Worm (Caenorhabditis elegans) whole organism, L3 larva: ENCODE data around the gene stau-1.

Source experiments
- R02D3.7 ChIP-seq: fragments of 150-350 bp; optimal IDR thresholded peaks from 2 replicates; lab custom pipeline; 2014; ENCODE audit warnings: missing biosample characterization, missing genetic modification characterization
- ZK546.5 ChIP-seq: sonication (generic microtip); optimal IDR thresholded peaks from 2 replicates; lab custom pipeline; 2017; ENCODE audit warnings: missing biosample characterization, missing genetic modification characterization
- aly-2 ChIP-seq: fragments of 150-350 bp; optimal IDR thresholded peaks from 2 replicates; lab custom pipeline; 2014; ENCODE audit warnings: missing biosample characterization, missing genetic modification characterization
- ama-1 ChIP-seq: fragments of 150-350 bp; optimal IDR thresholded peaks from 2 replicates; lab custom pipeline; 2018
- ceh-82 ChIP-seq: fragments of 150-350 bp; optimal IDR thresholded peaks from 2 replicates; lab custom pipeline; 2014; ENCODE audit warnings: missing biosample characterization, missing genetic modification characterization
- egl-27 ChIP-seq: sonication (generic microtip); optimal IDR thresholded peaks from 4 replicates; lab custom pipeline; 2017; ENCODE audit warnings: missing biosample characterization, missing genetic modification reagents, missing genetic modification characterization
- elt-2 ChIP-seq: sonication (generic microtip); optimal IDR thresholded peaks from 2 replicates; lab custom pipeline; 2016; ENCODE audit warnings: missing genetic modification reagents, mild to moderate bottlenecking, missing genetic modification characterization, missing compliant biosample characterization
- eor-1 ChIP-seq, 2 experiments: fragments of 150-350 bp; optimal IDR thresholded peaks; 2 replicates each; lab custom pipeline; 2014 to 2018; ENCODE audit warnings: missing biosample characterization in 2 of 2, missing genetic modification characterization in 2 of 2
- fkh-10 ChIP-seq: sonication (generic microtip); optimal IDR thresholded peaks from 2 replicates; lab custom pipeline; 2017; ENCODE audit warnings: missing biosample characterization, missing genetic modification reagents, missing genetic modification characterization
- fos-1 ChIP-seq: fragments of 150-350 bp; optimal IDR thresholded peaks from 2 replicates; lab custom pipeline; 2014; ENCODE audit warnings: missing biosample characterization, missing genetic modification characterization
- hmg-11 ChIP-seq: sonication (generic microtip); optimal IDR thresholded peaks from 2 replicates; lab custom pipeline; 2016; ENCODE audit warnings: missing genetic modification characterization, missing compliant biosample characterization
- jun-1 ChIP-seq: fragments of 150-350 bp; optimal IDR thresholded peaks from 2 replicates; lab custom pipeline; 2014; ENCODE audit warnings: missing biosample characterization, missing genetic modification reagents, missing genetic modification characterization
- lin-15B ChIP-seq: fragments of 150-350 bp; optimal IDR thresholded peaks from 2 replicates; lab custom pipeline; 2014; ENCODE audit warnings: missing biosample characterization, missing genetic modification characterization
- lin-39 ChIP-seq: fragments of 150-350 bp; optimal IDR thresholded peaks from 2 replicates; lab custom pipeline; 2018; ENCODE audit warnings: missing biosample characterization, missing genetic modification reagents, missing genetic modification characterization
- lsy-12 ChIP-seq: sonication (generic microtip); optimal IDR thresholded peaks from 2 replicates; lab custom pipeline; 2016; ENCODE audit warnings: mild to moderate bottlenecking, missing genetic modification characterization, missing compliant biosample characterization
- mdl-1 ChIP-seq: fragments of 150-350 bp; optimal IDR thresholded peaks from 2 replicates; lab custom pipeline; 2014; ENCODE audit warnings: missing biosample characterization, missing genetic modification characterization
- mml-1 ChIP-seq: fragments of 150-350 bp; sonication (generic microtip); optimal IDR thresholded peaks from 3 replicates; lab custom pipeline; 2014; ENCODE audit warnings: missing biosample characterization, missing genetic modification characterization
- nfya-1 ChIP-seq: sonication (generic microtip); optimal IDR thresholded peaks from 2 replicates; lab custom pipeline; 2017; ENCODE audit warnings: missing genetic modification characterization, mild to moderate bottlenecking, missing compliant biosample characterization, antibody characterized with exemption, moderate library complexity; ENCODE audit not compliant: insufficient read depth
- nhr-11 ChIP-seq: fragments of 150-350 bp; optimal IDR thresholded peaks from 2 replicates; lab custom pipeline; 2014; ENCODE audit warnings: missing biosample characterization, missing genetic modification characterization
- nhr-12 ChIP-seq: fragments of 150-350 bp; optimal IDR thresholded peaks from 2 replicates; lab custom pipeline; 2014; ENCODE audit warnings: missing biosample characterization, missing genetic modification characterization
- nhr-23 ChIP-seq: fragments of 150-350 bp; optimal IDR thresholded peaks from 2 replicates; lab custom pipeline; 2014; ENCODE audit warnings: missing biosample characterization, missing genetic modification reagents, missing genetic modification characterization
- nhr-237 ChIP-seq: fragments of 150-350 bp; optimal IDR thresholded peaks from 2 replicates; lab custom pipeline; 2014; ENCODE audit warnings: missing biosample characterization, missing genetic modification characterization
- nhr-25 ChIP-seq: sonication (generic microtip); optimal IDR thresholded peaks from 2 replicates; lab custom pipeline; 2017; ENCODE audit warnings: missing biosample characterization, missing genetic modification characterization
- nhr-28 ChIP-seq: fragments of 150-350 bp; optimal IDR thresholded peaks from 2 replicates; lab custom pipeline; 2014; ENCODE audit warnings: missing biosample characterization, missing genetic modification characterization
- nhr-67 ChIP-seq: fragments of 150-350 bp; optimal IDR thresholded peaks from 2 replicates; lab custom pipeline; 2014; ENCODE audit warnings: missing biosample characterization, missing genetic modification characterization
- nhr-77 ChIP-seq: fragments of 150-350 bp; optimal IDR thresholded peaks from 2 replicates; lab custom pipeline; 2014; ENCODE audit warnings: missing biosample characterization, missing genetic modification characterization
- pha-4 ChIP-seq: fragments of 150-350 bp; optimal IDR thresholded peaks from 2 replicates; lab custom pipeline; 2014; ENCODE audit warnings: missing biosample characterization, missing genetic modification reagents, missing genetic modification characterization
- pqm-1 ChIP-seq: fragments of 150-350 bp; optimal IDR thresholded peaks from 2 replicates; lab custom pipeline; 2017; ENCODE audit warnings: missing biosample characterization, missing genetic modification characterization, inconsistent platforms
- skn-1 ChIP-seq: fragments of 150-350 bp; optimal IDR thresholded peaks from 2 replicates; lab custom pipeline; 2014; ENCODE audit warnings: missing biosample characterization, missing genetic modification characterization
- snpc-4 ChIP-seq: fragments of 150-350 bp; optimal IDR thresholded peaks from 2 replicates; lab custom pipeline; 2014; ENCODE audit warnings: missing biosample characterization, missing genetic modification characterization
- tbx-2 ChIP-seq: sonication (generic microtip); optimal IDR thresholded peaks from 2 replicates; lab custom pipeline; 2016; ENCODE audit warnings: mild to moderate bottlenecking, missing genetic modification characterization, missing compliant biosample characterization
- unc-39 ChIP-seq: sonication (generic microtip); optimal IDR thresholded peaks from 4 replicates; lab custom pipeline; 2017; ENCODE audit warnings: missing biosample characterization, missing genetic modification characterization
- unc-62 ChIP-seq: fragments of 150-350 bp; sonication (generic microtip); optimal IDR thresholded peaks from 4 replicates; lab custom pipeline; 2014; ENCODE audit warnings: missing biosample characterization, missing genetic modification reagents, missing genetic modification characterization
- zag-1 ChIP-seq: fragments of 150-350 bp; optimal IDR thresholded peaks from 2 replicates; lab custom pipeline; 2014; ENCODE audit warnings: missing biosample characterization, missing genetic modification characterization
- ztf-11 ChIP-seq: fragments of 150-350 bp; optimal IDR thresholded peaks from 2 replicates; lab custom pipeline; 2014; ENCODE audit warnings: missing biosample characterization, missing genetic modification characterization
- ztf-4 ChIP-seq: fragments of 150-350 bp; optimal IDR thresholded peaks from 2 replicates; lab custom pipeline; 2014; ENCODE audit warnings: missing biosample characterization, missing genetic modification characterization

Gene stau-1

ce11 chrX:1025010-1025409 is 10.1 kb downstream of the stau-1 start, which contains the start of gene F55A4.3:
Gene F55A4.3, minus strand, starts transcription at chrX:1025110.
- no peak for TF ChIP-seq nhr-11 (tag; lab: Kevin White, UChicago)
- TF ChIP-seq nhr-23 (tag; lab: Kevin White, UChicago), result no peak
- no peak for TF ChIP-seq eor-1 (tag; optimal IDR thresholded peaks at IDR 0.05; lab: Kevin White, UChicago)
- TF ChIP-seq lin-39 (tag; lab: Kevin White, UChicago), result no peak
- TF ChIP-seq ztf-4 (tag; lab: Kevin White, UChicago), result no peak
- no peak for TF ChIP-seq tbx-2
- no peak for TF ChIP-seq fkh-10
- no peak for TF ChIP-seq fos-1
- no peak for TF ChIP-seq nhr-25 (tag; lab: Kevin White, UChicago)
- TF ChIP-seq snpc-4, result no peak
- no peak for TF ChIP-seq jun-1 (tag; lab: Kevin White, UChicago)
- TF ChIP-seq R02D3.7 (tag; lab: Kevin White, UChicago), result no peak
- TF ChIP-seq aly-2, result no peak
- TF ChIP-seq hmg-11 (tag; lab: Kevin White, UChicago), result no peak
- no peak for TF ChIP-seq nhr-77 (tag; lab: Kevin White, UChicago)
- TF ChIP-seq pqm-1 (tag; lab: Kevin White, UChicago), result no peak
- no peak for TF ChIP-seq unc-62 (GFP tag; lab: Kevin White, UChicago)
- TF ChIP-seq nhr-28 (tag; lab: Kevin White, UChicago), result no peak
- TF ChIP-seq egl-27 (tag; lab: Kevin White, UChicago), result no peak

ce11 chrX:1021835-1022311 is 13.2 kb downstream of the stau-1 start:
- no peak for TF ChIP-seq nhr-11 (tag; lab: Kevin White, UChicago)
- TF ChIP-seq pqm-1 (tag; lab: Kevin White, UChicago), result no peak
- no peak for TF ChIP-seq nhr-237 (tag; lab: Kevin White, UChicago)
- TF ChIP-seq fkh-10, result peak; percentile 1
- TF ChIP-seq pha-4 (tag; lab: Kevin White, UChicago), result no peak
- no peak for TF ChIP-seq nhr-67 (tag; lab: Kevin White, UChicago)
- TF ChIP-seq nhr-77 (tag; lab: Kevin White, UChicago), result no peak
- peak; percentile 89 for TF ChIP-seq lin-39 (tag; lab: Kevin White, UChicago)
- no peak for TF ChIP-seq ztf-4 (tag; lab: Kevin White, UChicago)
- peak; percentile 66 for TF ChIP-seq hmg-11 (tag; lab: Kevin White, UChicago)
- TF ChIP-seq nhr-28 (tag; lab: Kevin White, UChicago), result no peak
- no peak for TF ChIP-seq mdl-1 (tag; lab: Kevin White, UChicago)
- no peak for TF ChIP-seq ZK546.5
- TF ChIP-seq mml-1 (tag; lab: Kevin White, UChicago), result no peak
- TF ChIP-seq nhr-25 (tag; lab: Kevin White, UChicago), result no peak
- no peak for TF ChIP-seq tbx-2
- TF ChIP-seq skn-1, result no peak
- no peak for TF ChIP-seq fos-1
- TF ChIP-seq ztf-11 (tag; lab: Kevin White, UChicago), result no peak
- TF ChIP-seq eor-1 (tag; optimal IDR thresholded peaks at IDR 0.05; lab: Kevin White, UChicago), result no peak
- TF ChIP-seq nhr-23 (tag; lab: Kevin White, UChicago), result no peak
- TF ChIP-seq nhr-12 (tag; lab: Kevin White, UChicago), result no peak
- TF ChIP-seq lin-15B (tag; lab: Kevin White, UChicago), result peak; percentile 7
- TF ChIP-seq unc-39 (tag; lab: Kevin White, UChicago), result no peak
- TF ChIP-seq jun-1 (tag; lab: Kevin White, UChicago), result no peak
- TF ChIP-seq snpc-4, result no peak

ce11 chrX:1018586-1018985 is 16.5 kb downstream of the stau-1 start:
- TF ChIP-seq nhr-25 (tag; lab: Kevin White, UChicago) (no peak), fos-1 (no peak), nhr-11 (tag; lab: Kevin White, UChicago) (no peak), nfya-1 (peak; percentile 42), zag-1 (tag; lab: Kevin White, UChicago) (peak; percentile 27), lsy-12 (tag; lab: Kevin White, UChicago) (no peak), ceh-82 (tag; lab: Kevin White, UChicago) (no peak), ama-1 (lab: Kevin White, UChicago) (no peak), ZK546.5 (no peak), hmg-11 (tag; lab: Kevin White, UChicago) (peak; percentile 50), nhr-237 (tag; lab: Kevin White, UChicago) (no peak), lin-39 (tag; lab: Kevin White, UChicago) (no peak), fkh-10 (peak; percentile 5), ztf-4 (tag; lab: Kevin White, UChicago) (no peak), nhr-77 (tag; lab: Kevin White, UChicago) (no peak), elt-2 (tag; lab: Kevin White, UChicago) (no peak)
- TF ChIP-seq, all 47 proteins: peak for 4
